Fruit fly (Drosophila melanogaster): ENCODE results near the gene RhoL.

- no peak for TF ChIP-seq sob (GFP tag; IDR thresholded peaks at IDR 0.05)
- TF ChIP-seq CrebB (tag; optimal IDR thresholded peaks at IDR 0.05) = no peak
- TF ChIP-seq amos (GFP tag; IDR thresholded peaks at IDR 0.05; ENCODE audit: partially characterized antibody) = no peak; the same call in 1 of the 2 replicates
- no peak for TF ChIP-seq bsh (GFP tag; optimal IDR thresholded peaks at IDR 0.05)
- TF ChIP-seq CG15601 (tag; optimal IDR thresholded peaks at IDR 0.05) = no peak
- no peak for TF ChIP-seq CG15073 (GFP tag; optimal IDR thresholded peaks at IDR 0.05)
- TF ChIP-seq sr (GFP tag; IDR thresholded peaks at IDR 0.05) = peak; percentile 60; the same call in 2 of the 3 replicates
- TF ChIP-seq dpn (GFP tag; optimal IDR thresholded peaks at IDR 0.05) = no peak
These were observed 30.2 kb upstream of the RhoL start, which contains the start of gene by for dm6 chr3R:9532437-9533180.
